Fruit fly (Drosophila melanogaster) whole organism, embryonic: ENCODE results near the gene CG7295.

Experiments used
- ATbp ChIP-seq: fragments of 200-800 bp; sonication (Bioruptor generic); optimal IDR thresholded peaks from 2 replicates; lab custom pipeline; 2017; ENCODE audit warnings: missing biosample characterization, mild to moderate bottlenecking, missing genetic modification characterization, missing genetic modification reagents
- Awh ChIP-seq: fragments of 200-800 bp; sonication (Bioruptor generic); IDR thresholded peaks from 2 replicates; pipeline ENCODE4, ENCODE4 v1.3.6; 2022; ENCODE audit warnings: missing biosample characterization, missing genetic modification characterization
- CG10147 ChIP-seq: fragments of 200-800 bp; sonication (Bioruptor generic); optimal IDR thresholded peaks from 2 replicates; lab custom pipeline; 2019; ENCODE audit warnings: missing biosample characterization, mild to moderate bottlenecking, missing genetic modification characterization, moderate library complexity
- CG11695 ChIP-seq: fragments of 200-800 bp; sonication (Bioruptor generic); IDR thresholded peaks from 3 replicates; pipeline ENCODE4 v1.3.6; 2022; ENCODE audit warnings: missing biosample characterization, missing genetic modification characterization
- CG12155 ChIP-seq: fragments of 200-800 bp; sonication (Bioruptor generic); optimal IDR thresholded peaks from 3 replicates; lab custom pipeline; 2016; ENCODE audit warnings: missing biosample characterization, missing genetic modification characterization
- CG12769 ChIP-seq: fragments of 200-800 bp; sonication (Bioruptor generic); optimal IDR thresholded peaks from 2 replicates; lab custom pipeline; 2019; ENCODE audit warnings: missing biosample characterization, mild to moderate bottlenecking, missing genetic modification characterization, moderate library complexity
- CG14667 ChIP-seq: fragments of 200-800 bp; sonication (Bioruptor generic); IDR thresholded peaks from 2 replicates; pipeline ENCODE4 v1.3.6; 2022; ENCODE audit warnings: missing biosample characterization, missing genetic modification characterization
- CG14710 ChIP-seq: fragments of 200-800 bp; sonication (Bioruptor generic); optimal IDR thresholded peaks from 3 replicates; lab custom pipeline; 2019; ENCODE audit warnings: missing biosample characterization, mild to moderate bottlenecking, missing genetic modification characterization, moderate library complexity
- CG17328 ChIP-seq: fragments of 200-800 bp; sonication (Bioruptor generic); IDR thresholded peaks from 2 replicates; pipeline ENCODE4 v1.3.6; 2022; ENCODE audit warnings: missing biosample characterization, missing genetic modification characterization
- CG17385 ChIP-seq: fragments of 200-800 bp; sonication (Bioruptor generic); optimal IDR thresholded peaks from 3 replicates; lab custom pipeline; 2018; ENCODE audit warnings: missing biosample characterization, mild to moderate bottlenecking, missing genetic modification characterization
- CG17568 ChIP-seq: fragments of 200-800 bp; sonication (Bioruptor generic); optimal IDR thresholded peaks from 2 replicates; lab custom pipeline; 2018; ENCODE audit warnings: missing biosample characterization, mild to moderate bottlenecking, missing genetic modification characterization, moderate library complexity
- CG2678 ChIP-seq: fragments of 200-800 bp; sonication (Bioruptor generic); optimal IDR thresholded peaks from 3 replicates; lab custom pipeline; 2019; ENCODE audit warnings: missing biosample characterization, mild to moderate bottlenecking, missing genetic modification characterization, moderate library complexity
- CG2875 ChIP-seq: fragments of 200-800 bp; sonication (Bioruptor generic); optimal IDR thresholded peaks from 2 replicates; lab custom pipeline; 2017; ENCODE audit warnings: missing biosample characterization, mild to moderate bottlenecking, missing genetic modification characterization, missing genetic modification reagents
- CG2889 ChIP-seq: fragments of 200-800 bp; sonication (Bioruptor generic); IDR thresholded peaks from 3 replicates; pipeline ENCODE4 v1.3.6; 2022; ENCODE audit warnings: missing biosample characterization, missing genetic modification characterization
- CG34376 ChIP-seq: fragments of 200-800 bp; sonication (Bioruptor generic); optimal IDR thresholded peaks from 2 replicates; lab custom pipeline; 2018; ENCODE audit warnings: missing biosample characterization, mild to moderate bottlenecking, missing genetic modification characterization
- CG6854 ChIP-seq: fragments of 200-800 bp; sonication (Bioruptor generic); optimal IDR thresholded peaks from 3 replicates; lab custom pipeline; 2017; ENCODE audit warnings: missing biosample characterization, mild to moderate bottlenecking, missing genetic modification characterization
- CG9817 ChIP-seq: fragments of 200-800 bp; sonication (Bioruptor generic); optimal IDR thresholded peaks from 2 replicates; lab custom pipeline; 2018; ENCODE audit warnings: missing biosample characterization, mild to moderate bottlenecking, missing genetic modification characterization, moderate library complexity
- D ChIP-seq, 2 experiments: fragments of 200-800 bp in 1 of 2; fragments of >200 bp in 1 of 2; sonication (Bioruptor generic) in 1 of 2; optimal IDR thresholded peaks; 2 replicates in 1 of 2; 3 replicates in 1 of 2; lab custom pipeline; 2017; ENCODE audit warnings: mild to moderate bottlenecking in 1 of 2, missing biosample characterization in 1 of 2, missing genetic modification characterization in 1 of 2, missing genetic modification reagents in 1 of 2
- E2f1 ChIP-seq: fragments of 200-800 bp; sonication (Bioruptor generic); IDR thresholded peaks from 2 replicates; pipeline ENCODE4 v1.3.6; 2022; ENCODE audit warnings: missing biosample characterization, missing genetic modification characterization
- Hmx ChIP-seq: fragments of 200-800 bp; sonication (Bioruptor generic); optimal IDR thresholded peaks from 2 replicates; lab custom pipeline; 2016; ENCODE audit warnings: missing biosample characterization, missing genetic modification characterization
- Kr ChIP-seq: fragments of 200-800 bp; sonication (Bioruptor generic); optimal IDR thresholded peaks from 2 replicates; lab custom pipeline; 2017; ENCODE audit warnings: missing biosample characterization, mild to moderate bottlenecking, missing genetic modification characterization
- MESR4 ChIP-seq: fragments of 200-800 bp; sonication (Bioruptor generic); optimal IDR thresholded peaks from 2 replicates; lab custom pipeline; 2018; ENCODE audit warnings: missing biosample characterization, mild to moderate bottlenecking, missing genetic modification characterization, moderate library complexity
- NfI ChIP-seq: fragments of 200-800 bp; sonication (Bioruptor generic); optimal IDR thresholded peaks from 3 replicates; lab custom pipeline; 2018; ENCODE audit warnings: missing biosample characterization, mild to moderate bottlenecking, missing genetic modification characterization, moderate library complexity
- PHDP ChIP-seq: fragments of 200-800 bp; sonication (Bioruptor generic); optimal IDR thresholded peaks from 3 replicates; lab custom pipeline; 2018; ENCODE audit warnings: missing biosample characterization, mild to moderate bottlenecking, missing genetic modification characterization, moderate library complexity
- Ssrp ChIP-seq: fragments of 200-800 bp; sonication (Bioruptor generic); optimal IDR thresholded peaks from 2 replicates; lab custom pipeline; 2018; ENCODE audit warnings: missing biosample characterization, mild to moderate bottlenecking, missing genetic modification characterization, moderate library complexity
- corto ChIP-seq: fragments of 200-800 bp; sonication (Bioruptor generic); optimal IDR thresholded peaks from 2 replicates; lab custom pipeline; 2016; ENCODE audit warnings: missing biosample characterization, mild to moderate bottlenecking, missing genetic modification characterization, moderate library complexity
- crc ChIP-seq: fragments of 200-800 bp; sonication (Bioruptor generic); optimal IDR thresholded peaks from 2 replicates; lab custom pipeline; 2016; ENCODE audit warnings: missing biosample characterization, missing genetic modification characterization
- crol ChIP-seq: fragments of 200-800 bp; sonication (Bioruptor generic); IDR thresholded peaks from 2 replicates; pipeline ENCODE4 v1.3.6; 2022; ENCODE audit warnings: missing biosample characterization, missing genetic modification characterization
- crp ChIP-seq, 2 experiments: fragments of 200-800 bp; sonication (Bioruptor generic); optimal IDR thresholded peaks; 2 replicates in 1 of 2; 3 replicates in 1 of 2; lab custom pipeline; 2017; ENCODE audit warnings: missing biosample characterization in 2 of 2, missing genetic modification characterization in 2 of 2, mild to moderate bottlenecking in 1 of 2, moderate library complexity in 1 of 2
- dimm ChIP-seq: fragments of 200-800 bp; sonication (Bioruptor generic); IDR thresholded peaks from 2 replicates; pipeline ENCODE4 v1.3.6; 2022; ENCODE audit warnings: missing biosample characterization, missing genetic modification characterization
- esg ChIP-seq: fragments of 200-800 bp; sonication (Bioruptor generic); conservative IDR thresholded peaks from 2 replicates; pipeline ENCODE4 v1.3.6; 2022; ENCODE audit warnings: missing biosample characterization, missing genetic modification characterization
- eve ChIP-seq, 2 experiments: fragments of >200 bp; optimal IDR thresholded peaks; 2 replicates each; lab custom pipeline; 2017; ENCODE audit warnings: missing biosample characterization in 2 of 2, missing genetic modification characterization in 2 of 2
- ewg ChIP-seq: fragments of 200-800 bp; sonication (Bioruptor generic); optimal IDR thresholded peaks from 3 replicates; lab custom pipeline; 2017; ENCODE audit warnings: mild to moderate bottlenecking, missing biosample characterization, missing genetic modification reagents, missing genetic modification characterization
- ham ChIP-seq: fragments of 200-800 bp; sonication (Bioruptor generic); IDR thresholded peaks from 2 replicates; pipeline ENCODE4 v1.3.6; 2022; ENCODE audit warnings: missing biosample characterization, missing genetic modification characterization
- hb ChIP-seq: fragments of 200-800 bp; sonication (Bioruptor generic); IDR thresholded peaks from 3 replicates; pipeline ENCODE4 v1.3.6; 2022; ENCODE audit warnings: missing biosample characterization, missing genetic modification characterization; ENCODE audit not compliant: partially characterized antibody
- hkb ChIP-seq, 2 experiments: fragments of 200-800 bp in 1 of 2; fragments of >200 bp in 1 of 2; sonication (Bioruptor generic) in 1 of 2; IDR thresholded peaks in 1 of 2; optimal IDR thresholded peaks in 1 of 2; 2 replicates each; pipeline versions ENCODE4 v1.3.6 to Lab custom; 2017 to 2022; ENCODE audit warnings: missing biosample characterization in 1 of 2, missing genetic modification characterization in 1 of 2
- jigr1 ChIP-seq: fragments of 200-800 bp; sonication (Bioruptor generic); IDR thresholded peaks from 3 replicates; pipeline ENCODE4 v1.3.6; 2022; ENCODE audit warnings: missing biosample characterization, missing genetic modification characterization
- kay ChIP-seq: fragments of 200-800 bp; sonication (Bioruptor generic); optimal IDR thresholded peaks from 2 replicates; lab custom pipeline; 2016; ENCODE audit warnings: missing biosample characterization, missing genetic modification characterization
- lab ChIP-seq: fragments of 200-800 bp; sonication (Bioruptor generic); optimal IDR thresholded peaks from 3 replicates; lab custom pipeline; 2017; ENCODE audit warnings: missing biosample characterization, missing genetic modification characterization, mild to moderate bottlenecking, moderate library complexity, missing genetic modification reagents
- lola ChIP-seq, 3 experiments: fragments of >200 bp in 2 of 3; fragments of 200-800 bp in 1 of 3; sonication (Bioruptor generic) in 1 of 3; optimal IDR thresholded peaks; 2 replicates each; lab custom pipeline; 2017 to 2019; ENCODE audit warnings: missing biosample characterization in 3 of 3, missing genetic modification characterization in 3 of 3, mild to moderate bottlenecking in 1 of 3, moderate library complexity in 1 of 3
- nau ChIP-seq: fragments of 200-800 bp; sonication (Bioruptor generic); optimal IDR thresholded peaks from 3 replicates; lab custom pipeline; 2017; ENCODE audit warnings: missing biosample characterization, mild to moderate bottlenecking, missing genetic modification characterization, missing genetic modification reagents
- oc ChIP-seq: fragments of 200-800 bp; sonication (Bioruptor generic); optimal IDR thresholded peaks from 2 replicates; lab custom pipeline; 2018; ENCODE audit warnings: missing biosample characterization, mild to moderate bottlenecking, missing genetic modification characterization, moderate library complexity
- pros ChIP-seq: fragments of 200-800 bp; sonication (Bioruptor generic); optimal IDR thresholded peaks from 3 replicates; lab custom pipeline; 2019; ENCODE audit warnings: missing biosample characterization, mild to moderate bottlenecking, missing genetic modification characterization, moderate library complexity
- scrt ChIP-seq: fragments of 200-800 bp; sonication (Bioruptor generic); optimal IDR thresholded peaks from 2 replicates; lab custom pipeline; 2018; ENCODE audit warnings: missing biosample characterization, mild to moderate bottlenecking, missing genetic modification characterization, moderate library complexity
- seq ChIP-seq: fragments of 200-800 bp; sonication (Bioruptor generic); IDR thresholded peaks from 2 replicates; pipeline ENCODE4 v1.3.6; 2022; ENCODE audit warnings: missing biosample characterization, missing genetic modification characterization
- sim ChIP-seq: fragments of 200-800 bp; sonication (Bioruptor generic); IDR thresholded peaks from 2 replicates; pipeline ENCODE4 v1.3.6; 2022; ENCODE audit warnings: missing biosample characterization, missing genetic modification characterization
- so ChIP-seq: fragments of 200-800 bp; sonication (Bioruptor generic); IDR thresholded peaks from 3 replicates; pipeline ENCODE4 v1.3.6; 2022; ENCODE audit warnings: missing biosample characterization, missing genetic modification characterization
- stwl ChIP-seq: fragments of 200-800 bp; sonication (Bioruptor generic); optimal IDR thresholded peaks from 3 replicates; lab custom pipeline; 2018; ENCODE audit warnings: missing biosample characterization, mild to moderate bottlenecking, missing genetic modification characterization, moderate library complexity

The CG7295 gene

DNA sequence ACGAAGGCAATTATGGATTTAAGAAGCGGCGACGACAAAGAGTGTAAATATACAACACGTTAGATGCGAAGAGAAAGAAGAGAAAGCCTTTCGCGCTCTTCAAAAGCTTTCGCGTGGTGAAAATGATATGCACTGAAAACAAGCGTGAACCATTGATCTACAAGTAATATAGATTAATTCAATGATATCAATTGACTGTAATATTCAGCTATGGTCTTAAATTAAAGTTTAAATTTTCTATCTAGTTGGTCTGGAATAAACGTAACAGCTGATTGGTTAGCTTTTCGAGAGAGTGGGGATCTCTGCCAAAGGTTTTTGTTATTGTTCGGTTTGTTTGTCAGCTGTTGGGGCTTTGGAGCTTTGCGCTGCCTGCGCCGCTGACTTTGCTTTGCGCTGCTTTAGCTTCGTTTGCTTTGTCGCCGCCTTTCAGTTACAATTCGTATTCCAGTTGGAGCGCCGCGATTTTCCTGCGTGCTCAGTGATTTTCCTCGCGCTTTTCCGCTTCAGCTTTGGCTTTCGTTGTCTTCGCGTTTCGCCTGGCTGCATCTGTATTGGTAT lies 41.8 kb downstream of the CG7295 start (continued):
- TF ChIP-seq NfI (peak; percentile 7), CG6854 (GFP tag; lab: Kevin White, UChicago) (no peak), stwl (tag; lab: Kevin White, UChicago) (no peak), CG14710 (tag; lab: Kevin White, UChicago) (peak; percentile 11), D (optimal IDR thresholded peaks at IDR 0.05; lab: Kevin White, UChicago) (no peak), D (GFP tag; optimal IDR thresholded peaks at IDR 0.05; lab: Kevin White, UChicago) (no peak), CG9817 (no peak), crp (GFP tag; optimal IDR thresholded peaks at IDR 0.05; lab: Kevin White, UChicago) (peak in 1 of 2 experiments; percentile 80), oc (tag; lab: Kevin White, UChicago) (no peak), seq (GFP tag; lab: Robert Waterston, UW) (no peak), crol (GFP tag; lab: Robert Waterston, UW) (no peak), Kr (GFP tag; lab: Kevin White, UChicago) (no peak), CG14667 (no peak), Hmx (GFP tag; lab: Kevin White, UChicago) (no peak), ATbp (GFP tag; lab: Kevin White, UChicago) (peak; percentile 45), hb (GFP tag; lab: Robert Waterston, UW) (no peak), CG2875 (GFP tag; lab: Kevin White, UChicago) (peak; percentile 15), jigr1 (GFP tag; lab: Robert Waterston, UW) (no peak), so (GFP tag; lab: Robert Waterston, UW) (peak; percentile 35; the same call in 1 of the 3 replicates), CG10147 (GFP tag; lab: Kevin White, UChicago) (no peak), Awh (0 out of 2 replicates have a peak, but pooled peaks have one; percentile 27), CG17328 (no peak), ewg (GFP tag; lab: Kevin White, UChicago) (peak; percentile 3), nau (GFP tag; lab: Kevin White, UChicago) (peak; percentile 11), MESR4 (GFP tag; lab: Kevin White, UChicago) (no peak), CG17385 (peak; percentile 10), CG12769 (peak; percentile 38), dimm (no peak), scrt (GFP tag; lab: Kevin White, UChicago) (no peak), lab (GFP tag; lab: Kevin White, UChicago) (peak; percentile 62), crc (no peak), CG2889 (no peak), esg (no peak), hkb (optimal IDR thresholded peaks at IDR 0.05; lab: Kevin White, UChicago) (no peak), hkb (GFP tag; IDR thresholded peaks at IDR 0.05; lab: Robert Waterston, UW) (peak; percentile 25; the same call in 1 of the 2 replicates), PHDP (tag; lab: Kevin White, UChicago) (peak; percentile 9), pros (GFP tag; lab: Kevin White, UChicago) (no peak), E2f1 (GFP tag; lab: Robert Waterston, UW) (no peak), CG11695 (no peak), CG2678 (tag; lab: Kevin White, UChicago) (peak; percentile 24), Ssrp (tag; lab: Kevin White, UChicago) (no peak), lola (GFP tag; optimal IDR thresholded peaks at IDR 0.05; lab: Kevin White, UChicago) (no peak), CG12155 (no peak), CG17568 (GFP tag; lab: Kevin White, UChicago) (peak; percentile 0), corto (GFP tag; lab: Kevin White, UChicago) (peak; percentile 14), sim (GFP tag; lab: Robert Waterston, UW) (no peak), CG34376 (GFP tag; lab: Kevin White, UChicago) (peak; percentile 50), eve (GFP tag; optimal IDR thresholded peaks at IDR 0.05; lab: Kevin White, UChicago) (peak in 1 of 2 experiments; percentile 86), ham (no peak), kay (no peak)
